Worm (Caenorhabditis elegans): ENCODE data around the gene R09E10.6.

ce11 chrIV:10310329-10310728 is 16.4 kb upstream of the R09E10.6 start, which contains the start of gene R09E10.8:
- TF ChIP-seq nhr-28 (tag; optimal IDR thresholded peaks at IDR 0.05) (no peak), nhr-19 (GFP tag; conservative IDR thresholded peaks at IDR 0.05) (no peak), mdl-1 (tag; optimal IDR thresholded peaks at IDR 0.05) (no peak), skn-1 (tag; optimal IDR thresholded peaks at IDR 0.05) (no peak), tbx-2 (tag; optimal IDR thresholded peaks at IDR 0.05) (no peak), fos-1 (tag; optimal IDR thresholded peaks at IDR 0.05) (no peak), egl-27 (tag; optimal IDR thresholded peaks at IDR 0.05) (no peak), ceh-90 (tag; optimal IDR thresholded peaks at IDR 0.05) (no peak)

Measured in whole organism, L1 larva.